Worm (Caenorhabditis elegans): ENCODE results near the gene cct-1.

cct-1 gene

DNA sequence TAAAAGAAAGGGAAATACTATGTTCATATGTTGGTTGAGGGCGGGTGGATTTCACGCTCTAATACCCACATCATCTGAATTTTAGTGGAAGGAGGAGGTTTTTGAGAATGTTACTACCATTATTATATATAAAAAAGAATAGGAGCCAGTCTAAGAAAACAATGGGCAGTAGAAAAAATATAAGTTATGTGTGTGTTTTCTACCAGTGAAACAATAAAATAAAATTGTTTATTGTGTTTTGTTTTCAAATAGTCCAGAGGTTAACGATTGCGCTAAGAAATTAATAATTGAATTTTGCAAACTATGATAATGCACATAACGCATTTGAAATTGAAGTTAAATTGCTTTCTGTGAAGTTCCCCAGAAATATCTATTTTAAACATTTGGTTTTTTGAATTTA is 24.2 kb downstream of the cct-1 start, which contains the start of gene M110.8:
Gene M110.8 (minus strand): TSS at position 101 of the 400 bp plus-strand sequence.
- TF ChIP-seq B0310.2 (tag; optimal IDR thresholded peaks at IDR 0.05) (no peak), tbx-11 (GFP tag; IDR thresholded peaks at IDR 0.05) (no peak), ceh-13 (GFP tag; optimal IDR thresholded peaks at IDR 0.05) (no peak), pes-1 (GFP tag; IDR thresholded peaks at IDR 0.05) (no peak)

DNA sequence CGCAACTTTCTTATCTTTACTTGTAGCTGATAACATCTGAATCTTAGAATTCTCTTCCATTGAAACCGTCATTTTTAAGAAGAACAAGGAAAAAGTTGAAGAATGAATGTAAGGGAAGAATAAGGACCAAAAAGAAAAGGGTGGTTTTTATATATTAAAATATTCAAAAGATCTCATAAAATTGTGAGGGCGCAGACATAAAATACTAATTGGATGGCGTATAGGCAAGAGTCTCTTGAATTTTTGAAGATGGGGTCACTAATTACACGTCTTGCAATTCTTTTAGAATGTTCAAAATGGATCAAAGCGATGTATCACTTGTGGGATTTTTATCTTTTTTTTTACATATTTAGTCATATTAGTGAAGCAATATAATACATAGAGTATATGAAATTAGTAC is 27.4 kb downstream of the cct-1 start, which contains the start of gene twk-3:
Gene twk-3 (minus strand): TSS at position 101 of the 400 bp plus-strand sequence.
- TF ChIP-seq ceh-36 (tag; optimal IDR thresholded peaks at IDR 0.05) (no peak), aly-1 (tag; optimal IDR thresholded peaks at IDR 0.05) (no peak), scrt-1 (GFP tag; IDR thresholded peaks at IDR 0.05) (no peak), F13C5.2 (tag; optimal IDR thresholded peaks at IDR 0.05) (no peak), tbx-37 (GFP tag; conservative IDR thresholded peaks at IDR 0.05) (no peak), tbx-11 (GFP tag; IDR thresholded peaks at IDR 0.05) (no peak), hmbx-1 (tag; optimal IDR thresholded peaks at IDR 0.05) (no peak), pes-1 (GFP tag; IDR thresholded peaks at IDR 0.05) (no peak), tra-4 (tag; optimal IDR thresholded peaks at IDR 0.05) (no peak), ama-1 (optimal IDR thresholded peaks at IDR 0.05) (no peak), flt-1 (GFP tag; IDR thresholded peaks at IDR 0.05) (no peak), ceh-13 (GFP tag; optimal IDR thresholded peaks at IDR 0.05) (no peak), hmg-4 (GFP tag; optimal IDR thresholded peaks at IDR 0.05) (no peak), ets-7 (tag; optimal IDR thresholded peaks at IDR 0.05) (no peak), B0310.2 (tag; optimal IDR thresholded peaks at IDR 0.05) (no peak), hnd-1 (tag; optimal IDR thresholded peaks at IDR 0.05) (no peak), sea-1 (GFP tag; conservative IDR thresholded peaks at IDR 0.05) (no peak)

DNA sequence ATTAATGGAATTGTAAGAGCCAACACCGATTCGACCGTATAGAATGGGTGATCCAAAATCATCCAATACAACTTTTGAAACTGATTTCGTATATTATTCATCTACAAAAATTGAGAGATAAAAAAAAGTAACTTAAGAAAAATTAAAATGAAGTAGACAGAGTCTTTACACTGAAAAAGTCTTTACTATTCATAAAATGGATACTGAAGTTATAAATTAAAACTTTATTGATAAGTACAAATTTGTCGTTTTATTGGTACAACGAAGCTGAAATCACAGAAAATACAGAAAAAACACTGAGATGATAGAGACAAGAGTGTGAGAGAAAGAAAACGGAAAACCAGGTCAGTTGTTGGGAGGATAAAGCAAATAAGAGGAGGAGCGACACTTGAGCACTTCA is 29.1 kb downstream of the cct-1 start, which contains the start of gene M110.10:
Gene M110.10 (minus strand): TSS at position 101 of the 400 bp plus-strand sequence.
- TF ChIP-seq tra-4 (tag; optimal IDR thresholded peaks at IDR 0.05), result no peak
- TF ChIP-seq hnd-1 (tag; optimal IDR thresholded peaks at IDR 0.05), result no peak
- TF ChIP-seq ceh-36 (tag; optimal IDR thresholded peaks at IDR 0.05), result no peak
- TF ChIP-seq flt-1 (GFP tag; IDR thresholded peaks at IDR 0.05), result no peak
- no peak for TF ChIP-seq tbx-37 (GFP tag; conservative IDR thresholded peaks at IDR 0.05)
- no peak for TF ChIP-seq hmbx-1 (tag; optimal IDR thresholded peaks at IDR 0.05)
- no peak for TF ChIP-seq ama-1 (optimal IDR thresholded peaks at IDR 0.05)
- TF ChIP-seq ets-7 (tag; optimal IDR thresholded peaks at IDR 0.05), result no peak

DNA sequence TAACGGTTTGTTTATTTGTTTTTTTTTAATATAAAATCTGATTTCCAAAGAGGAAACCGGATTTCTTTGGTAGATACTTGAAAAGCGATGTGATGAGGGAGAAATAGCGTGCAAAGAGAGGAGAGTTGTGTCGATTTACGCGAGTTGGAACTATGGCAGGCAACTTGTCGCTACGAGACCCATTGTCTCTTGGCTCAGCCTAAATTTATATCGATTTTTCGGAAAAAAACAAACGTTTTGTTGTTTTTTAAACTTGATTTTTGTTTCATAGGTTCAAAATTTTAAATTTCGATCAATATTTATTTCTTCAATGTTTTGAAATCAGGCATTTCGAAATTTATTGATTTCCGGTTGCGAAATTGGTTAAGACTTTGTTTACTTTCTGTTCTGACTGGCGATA is 31.2 kb downstream of the cct-1 start, which contains the start of gene M110.3:
Gene M110.3 (minus strand): TSS at position 184 of the 400 bp plus-strand sequence.
- TF ChIP-seq pes-1 (GFP tag; IDR thresholded peaks at IDR 0.05) (no peak), flt-1 (GFP tag; IDR thresholded peaks at IDR 0.05) (no peak), tbx-11 (GFP tag; IDR thresholded peaks at IDR 0.05) (no peak)

DNA sequence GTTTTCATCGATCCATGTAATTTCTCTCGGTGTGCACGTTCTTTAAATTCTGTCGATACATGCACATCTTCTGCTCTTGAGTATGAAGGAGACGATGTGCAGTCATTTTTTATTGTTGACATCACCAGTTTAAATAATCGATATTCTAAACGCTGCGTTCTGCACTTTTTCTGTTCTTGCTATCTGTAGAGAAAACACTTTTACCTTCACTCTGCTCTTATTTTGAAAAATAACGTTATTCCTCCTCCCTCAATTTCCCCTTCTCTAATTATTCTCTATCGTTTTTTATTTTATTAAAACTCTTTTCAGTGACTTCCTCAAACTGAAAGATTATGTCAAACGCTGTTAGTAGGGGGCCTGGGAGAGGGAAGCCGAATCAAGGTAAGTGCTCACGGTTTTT is 31.7 kb downstream of the cct-1 start, which contains the start of gene ifg-1:
Gene ifg-1 (plus strand): TSS at position 301 of the 400 bp plus-strand sequence.
- TF ChIP-seq B0310.2 (tag; optimal IDR thresholded peaks at IDR 0.05), result no peak
- TF ChIP-seq hmbx-1 (tag; optimal IDR thresholded peaks at IDR 0.05), result no peak
- TF ChIP-seq ets-7 (tag; optimal IDR thresholded peaks at IDR 0.05), result no peak
- no peak for TF ChIP-seq sea-1 (GFP tag; conservative IDR thresholded peaks at IDR 0.05)
- TF ChIP-seq ceh-36 (tag; optimal IDR thresholded peaks at IDR 0.05), result no peak
- no peak for TF ChIP-seq ama-1 (optimal IDR thresholded peaks at IDR 0.05)
- TF ChIP-seq tra-4 (tag; optimal IDR thresholded peaks at IDR 0.05), result no peak
- TF ChIP-seq hmg-4 (GFP tag; optimal IDR thresholded peaks at IDR 0.05), result no peak
- no peak for TF ChIP-seq tbx-11 (GFP tag; IDR thresholded peaks at IDR 0.05)
- no peak for TF ChIP-seq tbx-37 (GFP tag; conservative IDR thresholded peaks at IDR 0.05)
- no peak for TF ChIP-seq pes-1 (GFP tag; IDR thresholded peaks at IDR 0.05)
- no peak for TF ChIP-seq flt-1 (GFP tag; IDR thresholded peaks at IDR 0.05)
- TF ChIP-seq ceh-13 (GFP tag; optimal IDR thresholded peaks at IDR 0.05), result no peak
- no peak for TF ChIP-seq hnd-1 (tag; optimal IDR thresholded peaks at IDR 0.05)
- TF ChIP-seq F13C5.2 (tag; optimal IDR thresholded peaks at IDR 0.05), result no peak
- TF ChIP-seq aly-1 (tag; optimal IDR thresholded peaks at IDR 0.05), result no peak
- no peak for TF ChIP-seq scrt-1 (GFP tag; IDR thresholded peaks at IDR 0.05)

DNA sequence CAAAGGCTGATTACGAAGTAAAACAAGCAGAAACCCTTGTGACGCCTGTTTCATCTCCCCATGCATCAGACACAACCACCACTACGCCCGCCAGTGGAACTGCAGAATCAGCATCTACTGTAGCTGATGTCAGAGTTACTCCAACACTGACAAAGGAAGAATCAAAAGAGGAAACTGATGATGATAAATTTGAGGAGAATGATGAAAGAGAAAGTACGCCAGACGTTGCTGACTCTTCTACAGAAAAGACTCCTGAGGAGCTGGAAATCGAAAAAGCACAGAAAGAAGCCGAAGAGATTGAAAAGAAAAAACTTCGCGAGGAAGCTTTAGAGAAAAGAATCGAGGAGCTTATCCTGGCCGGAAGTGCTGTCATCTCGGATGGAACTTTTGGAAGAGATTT is 33.0 kb downstream of the cct-1 start:
- TF ChIP-seq ama-1 (optimal IDR thresholded peaks at IDR 0.05) (no peak), scrt-1 (GFP tag; IDR thresholded peaks at IDR 0.05) (no peak), flt-1 (GFP tag; IDR thresholded peaks at IDR 0.05) (no peak), ceh-36 (tag; optimal IDR thresholded peaks at IDR 0.05) (no peak), tbx-11 (GFP tag; IDR thresholded peaks at IDR 0.05) (no peak), aly-1 (tag; optimal IDR thresholded peaks at IDR 0.05) (no peak), tbx-37 (GFP tag; conservative IDR thresholded peaks at IDR 0.05) (no peak), ceh-13 (GFP tag; optimal IDR thresholded peaks at IDR 0.05) (no peak), hnd-1 (tag; optimal IDR thresholded peaks at IDR 0.05) (no peak), hmbx-1 (tag; optimal IDR thresholded peaks at IDR 0.05) (no peak), tra-4 (tag; optimal IDR thresholded peaks at IDR 0.05) (no peak), F13C5.2 (tag; optimal IDR thresholded peaks at IDR 0.05) (no peak)

DNA sequence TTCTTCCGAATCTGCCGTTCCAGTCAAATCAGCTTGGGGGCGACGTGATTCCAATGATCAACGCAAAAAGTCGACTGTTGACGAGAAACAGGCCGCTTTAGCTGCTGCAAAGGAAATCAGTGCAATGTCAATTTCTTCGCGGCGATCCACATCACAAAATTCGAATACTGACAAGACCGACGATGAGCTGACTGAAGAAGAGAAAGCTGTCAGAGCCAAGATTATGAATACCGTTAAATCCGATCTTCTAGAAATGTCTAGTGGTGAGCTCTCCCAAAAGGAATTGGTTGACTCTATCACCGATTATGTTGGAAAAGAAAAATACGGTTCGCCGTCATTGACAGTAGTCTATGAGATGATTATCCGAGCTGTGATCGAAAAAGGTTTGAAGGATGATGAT is 35.0 kb downstream of the cct-1 start:
- TF ChIP-seq tra-4 (tag; optimal IDR thresholded peaks at IDR 0.05) (no peak), scrt-1 (GFP tag; IDR thresholded peaks at IDR 0.05) (no peak), hmg-4 (GFP tag; optimal IDR thresholded peaks at IDR 0.05) (no peak), sea-1 (GFP tag; conservative IDR thresholded peaks at IDR 0.05) (no peak), F13C5.2 (tag; optimal IDR thresholded peaks at IDR 0.05) (no peak), ama-1 (optimal IDR thresholded peaks at IDR 0.05) (no peak), hmbx-1 (tag; optimal IDR thresholded peaks at IDR 0.05) (no peak), ceh-13 (GFP tag; optimal IDR thresholded peaks at IDR 0.05) (no peak), pes-1 (GFP tag; IDR thresholded peaks at IDR 0.05) (no peak), hnd-1 (tag; optimal IDR thresholded peaks at IDR 0.05) (no peak), flt-1 (GFP tag; IDR thresholded peaks at IDR 0.05) (no peak), tbx-37 (GFP tag; conservative IDR thresholded peaks at IDR 0.05) (no peak), ets-7 (tag; optimal IDR thresholded peaks at IDR 0.05) (no peak), tbx-11 (GFP tag; IDR thresholded peaks at IDR 0.05) (no peak), aly-1 (tag; optimal IDR thresholded peaks at IDR 0.05) (no peak), B0310.2 (tag; optimal IDR thresholded peaks at IDR 0.05) (no peak), ceh-36 (tag; optimal IDR thresholded peaks at IDR 0.05) (no peak)
